Fruit fly (Drosophila melanogaster): Measurements from ENCODE around the gene Mp.

Mp gene

DNA sequence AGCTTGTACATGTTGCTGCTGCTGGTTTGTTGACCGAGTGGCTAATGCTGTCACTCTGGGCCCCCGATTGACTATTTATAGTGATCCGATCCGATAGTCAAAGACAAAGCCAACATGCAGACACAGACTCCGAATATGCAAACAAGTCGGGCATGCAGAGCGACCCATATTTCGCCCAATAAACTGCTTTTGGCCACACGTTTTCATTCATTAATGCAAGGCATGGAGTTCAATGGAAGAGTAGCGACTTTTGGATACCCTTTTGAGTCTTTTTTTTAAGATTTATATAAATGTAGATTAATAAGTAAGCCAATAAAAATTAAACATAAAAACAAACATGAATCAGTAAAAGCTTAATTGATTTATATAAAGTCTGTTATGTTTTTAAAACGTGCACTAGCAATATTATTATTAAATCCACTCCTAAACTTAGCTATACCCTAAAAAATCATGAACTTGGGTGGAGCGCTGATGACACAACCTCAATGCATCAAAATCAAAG, 88.0 kb downstream of the Mp start, which contains the start of gene Cpr65Ea (continued):
- TF ChIP-seq tna (GFP tag; IDR thresholded peaks at IDR 0.05; ENCODE audit: partially characterized antibody) (no peak), CG5953 (GFP tag; IDR thresholded peaks at IDR 0.05) (no peak), gem (tag; optimal IDR thresholded peaks at IDR 0.05) (peak; percentile 54), CG7987 (GFP tag; optimal IDR thresholded peaks at IDR 0.05) (no peak), Dref (GFP tag; IDR thresholded peaks at IDR 0.05) (no peak), lab (GFP tag; optimal IDR thresholded peaks at IDR 0.05) (no peak), kay (GFP tag; optimal IDR thresholded peaks at IDR 0.05) (no peak), CG32767 (GFP tag; IDR thresholded peaks at IDR 0.05) (0 out of 2 replicates have a peak, but pooled peaks have one; percentile 15), trh (GFP tag; optimal IDR thresholded peaks at IDR 0.05) (no peak), Dll (GFP tag; IDR thresholded peaks at IDR 0.05; ENCODE audit: partially characterized antibody) (no peak), tio (GFP tag; optimal IDR thresholded peaks at IDR 0.05) (no peak), sens (GFP tag) (peak; percentile 43), CG13775 (GFP tag; optimal IDR thresholded peaks at IDR 0.05) (no peak), Ptx1 (GFP tag; IDR thresholded peaks at IDR 0.05) (peak; percentile 49), lola (GFP tag; optimal IDR thresholded peaks at IDR 0.05) (no peak), CG3281 (GFP tag; optimal IDR thresholded peaks at IDR 0.05) (no peak), grau (tag; optimal IDR thresholded peaks at IDR 0.05) (peak; percentile 17), Doc3 (GFP tag; IDR thresholded peaks at IDR 0.05; ENCODE audit: partially characterized antibody) (no peak), shn (GFP tag; optimal IDR thresholded peaks at IDR 0.05) (no peak), CkIIα-i1 (GFP tag; IDR thresholded peaks at IDR 0.05) (no peak), luna (GFP tag; optimal IDR thresholded peaks at IDR 0.05) (no peak), fd64A (GFP tag; optimal IDR thresholded peaks at IDR 0.05) (no peak), gce (GFP tag; IDR thresholded peaks at IDR 0.05) (no peak), CG17359 (tag; optimal IDR thresholded peaks at IDR 0.05) (peak; percentile 18), D19A (tag; optimal IDR thresholded peaks at IDR 0.05) (peak; percentile 42), crc (GFP tag; optimal IDR thresholded peaks at IDR 0.05) (no peak), H15 (GFP tag; IDR thresholded peaks at IDR 0.05) (no peak), CG12236 (GFP tag; optimal IDR thresholded peaks at IDR 0.05) (no peak), CG13424 (tag; optimal IDR thresholded peaks at IDR 0.05) (peak; percentile 47), tgo (GFP tag; IDR thresholded peaks at IDR 0.05) (0 out of 3 replicates have a peak, but pooled peaks have one; percentile 24), caup (GFP tag; optimal IDR thresholded peaks at IDR 0.05; ENCODE audit: severe bottlenecking) (no peak), fd96Cb (tag; optimal IDR thresholded peaks at IDR 0.05) (no peak), CG31441 (GFP tag; IDR thresholded peaks at IDR 0.05) (peak; percentile 23; the same call in 1 of the 2 replicates), E2f2 (GFP tag; IDR thresholded peaks at IDR 0.05) (peak; percentile 23; the same call in 1 of the 2 replicates), Pdp1 (GFP tag; optimal IDR thresholded peaks at IDR 0.05) (no peak), trem (tag; optimal IDR thresholded peaks at IDR 0.05) (no peak), CG11504 (tag; optimal IDR thresholded peaks at IDR 0.05) (peak; percentile 68), ttk (GFP tag; IDR thresholded peaks at IDR 0.05) (0 out of 2 replicates have a peak, but pooled peaks have one; percentile 23), CG8281 (tag; optimal IDR thresholded peaks at IDR 0.05) (no peak), ash1 (GFP tag; optimal IDR thresholded peaks at IDR 0.05) (no peak), Eip74EF (GFP tag; optimal IDR thresholded peaks at IDR 0.05) (peak in 1 of 2 experiments; percentile 11), phol (tag; optimal IDR thresholded peaks at IDR 0.05) (peak; percentile 16), so (GFP tag; IDR thresholded peaks at IDR 0.05) (0 out of 3 replicates have a peak, but pooled peaks have one; percentile 19), ems (GFP tag; optimal IDR thresholded peaks at IDR 0.05) (no peak), HLH3B (GFP tag; IDR thresholded peaks at IDR 0.05) (peak; percentile 53), Drgx (GFP tag; IDR thresholded peaks at IDR 0.05) (no peak), nau (GFP tag; optimal IDR thresholded peaks at IDR 0.05) (no peak)
